Fruit fly (Drosophila melanogaster) whole organism: ENCODE results near the gene CG7029.

Experiments
- CG8478 ChIP-seq: fragments of >200 bp; optimal IDR thresholded peaks from 2 replicates; lab custom pipeline; 2018; ENCODE audit warnings: inconsistent platforms
- Dll ChIP-seq: fragments of >200 bp; optimal IDR thresholded peaks from 2 replicates; lab custom pipeline; 2017
- EcR ChIP-seq, 2 experiments: fragments of >200 bp; optimal IDR thresholded peaks; 2 replicates each; lab custom pipeline; 2017; ENCODE audit warnings: missing biosample characterization in 2 of 2, missing genetic modification characterization in 2 of 2, missing genetic modification reagents in 2 of 2
- pan ChIP-seq: fragments of >200 bp; optimal IDR thresholded peaks from 2 replicates; lab custom pipeline; 2017
- psq ChIP-seq: fragments of >200 bp; optimal IDR thresholded peaks from 2 replicates; lab custom pipeline; 2017
- usp ChIP-seq: fragments of >200 bp; optimal IDR thresholded peaks from 2 replicates; lab custom pipeline; 2017; ENCODE audit warnings: missing biosample characterization, missing genetic modification characterization, mixed read lengths

dm6 chr3R:22751111-22751510 lies 410 bp downstream of the CG7029 start:
- TF ChIP-seq psq (lab: Kevin White, UChicago) (no peak), Dll (lab: Kevin White, UChicago) (no peak), pan (lab: Kevin White, UChicago) (no peak), usp (no peak), CG8478 (lab: Kevin White, UChicago) (no peak), EcR (GFP tag; optimal IDR thresholded peaks at IDR 0.05; lab: Kevin White, UChicago) (no peak)
